Fruit fly (Drosophila melanogaster): Measurements from ENCODE around the gene Gr77a.

Gr77a gene

DNA sequence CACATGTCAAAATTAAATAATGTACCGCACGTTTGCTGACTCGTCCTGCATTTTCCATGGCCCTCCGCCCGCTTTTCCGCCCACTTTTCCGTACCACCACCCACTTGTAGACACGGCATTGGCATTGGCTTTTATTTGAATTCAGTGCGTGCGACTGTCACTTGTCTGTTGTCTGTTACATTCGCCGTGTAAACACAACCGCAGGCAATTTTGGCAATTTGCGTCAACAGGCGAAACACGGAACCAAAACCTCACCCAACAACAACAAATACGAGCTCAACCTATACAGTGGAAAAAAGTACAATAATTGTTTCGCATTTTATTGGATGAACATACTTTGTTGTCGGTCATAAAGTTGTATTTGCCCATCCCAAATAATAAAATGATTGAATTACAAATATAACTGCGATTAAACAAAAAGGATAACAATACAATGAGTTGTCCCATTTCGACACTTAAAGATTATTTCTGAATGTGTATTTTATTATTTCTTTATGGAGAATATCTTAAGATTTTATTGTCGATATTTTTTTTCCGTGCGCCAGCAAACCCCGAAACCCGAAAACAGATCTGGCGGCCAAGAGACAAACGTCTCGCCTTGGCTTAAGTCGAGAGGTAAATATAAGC, 8.2 kb upstream of the Gr77a start (continued):
- TF ChIP-seq vvl (GFP tag; IDR thresholded peaks at IDR 0.05) (no peak), Side (GFP tag; optimal IDR thresholded peaks at IDR 0.05) (no peak), HHEX (GFP tag; optimal IDR thresholded peaks at IDR 0.05) (no peak), CG6689 (GFP tag; IDR thresholded peaks at IDR 0.05) (no peak), CG2678 (tag; optimal IDR thresholded peaks at IDR 0.05) (peak; percentile 64), BtbVII (GFP tag; optimal IDR thresholded peaks at IDR 0.05) (no peak), dm (GFP tag; optimal IDR thresholded peaks at IDR 0.05) (no peak), row (GFP tag; IDR thresholded peaks at IDR 0.05) (peak; percentile 58; the same call in 1 of the 3 replicates), Doc2 (GFP tag; IDR thresholded peaks at IDR 0.05) (no peak), CG14441 (GFP tag; IDR thresholded peaks at IDR 0.05) (no peak), CG7987 (GFP tag; optimal IDR thresholded peaks at IDR 0.05) (no peak), mam (GFP tag; optimal IDR thresholded peaks at IDR 0.05) (peak; percentile 10), Nf-YB (GFP tag; optimal IDR thresholded peaks at IDR 0.05) (no peak), B-H1 (GFP tag; IDR thresholded peaks at IDR 0.05) (no peak), Med (GFP tag) (peak; percentile 69), gcm (GFP tag; optimal IDR thresholded peaks at IDR 0.05) (no peak), dati (GFP tag; IDR thresholded peaks at IDR 0.05) (no peak), phol (tag; optimal IDR thresholded peaks at IDR 0.05) (peak; percentile 15), CG4854 (GFP tag; optimal IDR thresholded peaks at IDR 0.05) (no peak), mirr (GFP tag; optimal IDR thresholded peaks at IDR 0.05) (peak; percentile 56), CG6175 (GFP tag; IDR thresholded peaks at IDR 0.05) (no peak), CG8944 (GFP tag; optimal IDR thresholded peaks at IDR 0.05) (no peak), bcd (GFP tag; optimal IDR thresholded peaks at IDR 0.05) (peak; percentile 19), CG13287 (GFP tag; IDR thresholded peaks at IDR 0.05; ENCODE audit: partially characterized antibody) (no peak), CG11696 (GFP tag; IDR thresholded peaks at IDR 0.05) (no peak), Asciz (GFP tag; optimal IDR thresholded peaks at IDR 0.05) (no peak), CG7556 (GFP tag; optimal IDR thresholded peaks at IDR 0.05) (peak; percentile 51), CG3407 (GFP tag; optimal IDR thresholded peaks at IDR 0.05) (no peak), CG1233 (GFP tag; optimal IDR thresholded peaks at IDR 0.05) (peak; percentile 3), CG10654 (GFP tag; optimal IDR thresholded peaks at IDR 0.05) (peak; percentile 9), B-H2 (GFP tag; optimal IDR thresholded peaks at IDR 0.05) (no peak), pb (GFP tag; optimal IDR thresholded peaks at IDR 0.05) (no peak), CG3281 (GFP tag; optimal IDR thresholded peaks at IDR 0.05) (peak; percentile 42), PHDP (tag; optimal IDR thresholded peaks at IDR 0.05) (peak; percentile 41), MESR4 (GFP tag; optimal IDR thresholded peaks at IDR 0.05) (no peak), CG7928 (GFP tag; optimal IDR thresholded peaks at IDR 0.05) (no peak), CG17568 (GFP tag; optimal IDR thresholded peaks at IDR 0.05) (no peak), vfl (GFP tag; optimal IDR thresholded peaks at IDR 0.05) (no peak), unpg (GFP tag; optimal IDR thresholded peaks at IDR 0.05) (peak; percentile 5), Sox102F (GFP tag; optimal IDR thresholded peaks at IDR 0.05) (peak; percentile 38), Hmr (GFP tag; optimal IDR thresholded peaks at IDR 0.05) (peak; percentile 49), lola (GFP tag; optimal IDR thresholded peaks at IDR 0.05) (no peak), CG7745 (tag; optimal IDR thresholded peaks at IDR 0.05) (no peak), knrl (GFP tag; IDR thresholded peaks at IDR 0.05; ENCODE audit: partially characterized antibody) (no peak), grau (tag; optimal IDR thresholded peaks at IDR 0.05) (peak; percentile 45), emc (GFP tag; optimal IDR thresholded peaks at IDR 0.05) (no peak), Ets65A (GFP tag) (peak; percentile 89), ab (GFP tag; optimal IDR thresholded peaks at IDR 0.05) (no peak), lilli (GFP tag; optimal IDR thresholded peaks at IDR 0.05) (peak; percentile 40), CG8281 (tag; optimal IDR thresholded peaks at IDR 0.05) (no peak)
